Fruit fly (Drosophila melanogaster) whole organism, embryonic: ENCODE measurements around the gene Mettl2.

Experiments
- ATbp ChIP-seq: fragments of 200-800 bp; sonication (Bioruptor generic); optimal IDR thresholded peaks from 2 replicates; lab custom pipeline; 2017; ENCODE audit warnings: missing biosample characterization, mild to moderate bottlenecking, missing genetic modification characterization, missing genetic modification reagents
- Ada2b ChIP-seq: fragments of 200-800 bp; sonication (Bioruptor generic); IDR thresholded peaks from 2 replicates; pipeline ENCODE4 v1.3.6; 2022; ENCODE audit warnings: missing biosample characterization, missing genetic modification characterization
- Atf6 ChIP-seq: fragments of 200-800 bp; sonication (Bioruptor generic); IDR thresholded peaks from 2 replicates; pipeline ENCODE4 v1.3.6; 2022; ENCODE audit warnings: missing biosample characterization, missing genetic modification characterization
- Bgb ChIP-seq: fragments of 200-800 bp; sonication (Bioruptor generic); IDR thresholded peaks from 2 replicates; pipeline ENCODE4 v1.3.6; 2022; ENCODE audit warnings: missing biosample characterization, missing genetic modification characterization; ENCODE audit not compliant: partially characterized antibody
- CG11247 ChIP-seq: fragments of 200-800 bp; sonication (Bioruptor generic); IDR thresholded peaks from 2 replicates; pipeline ENCODE4 v1.3.6; 2022; ENCODE audit warnings: missing biosample characterization, missing genetic modification characterization
- CG13894 ChIP-seq: fragments of 200-800 bp; sonication (Bioruptor generic); optimal IDR thresholded peaks from 3 replicates; lab custom pipeline; 2018; ENCODE audit warnings: missing biosample characterization, mild to moderate bottlenecking, missing genetic modification characterization, moderate library complexity
- CG17186 ChIP-seq: fragments of 200-800 bp; sonication (Bioruptor generic); optimal IDR thresholded peaks from 3 replicates; lab custom pipeline; 2017; ENCODE audit warnings: missing biosample characterization, missing genetic modification reagents, missing genetic modification characterization
- CG2120 ChIP-seq: fragments of 200-800 bp; sonication (Bioruptor generic); optimal IDR thresholded peaks from 3 replicates; lab custom pipeline; 2016; ENCODE audit warnings: missing biosample characterization, missing genetic modification characterization
- CG30020 ChIP-seq: fragments of 200-800 bp; optimal IDR thresholded peaks from 2 replicates; lab custom pipeline; 2019; ENCODE audit warnings: missing biosample characterization, mild to moderate bottlenecking, missing genetic modification characterization, moderate library complexity
- CG31388 ChIP-seq: fragments of 200-800 bp; sonication (Bioruptor generic); optimal IDR thresholded peaks from 2 replicates; lab custom pipeline; 2016; ENCODE audit warnings: missing biosample characterization, missing genetic modification characterization
- CG33557 ChIP-seq: fragments of 200-800 bp; sonication (Bioruptor generic); optimal IDR thresholded peaks from 2 replicates; lab custom pipeline; 2019; ENCODE audit warnings: missing biosample characterization, mild to moderate bottlenecking, missing genetic modification characterization, moderate library complexity
- CG3838 ChIP-seq: fragments of 200-800 bp; sonication (Bioruptor generic); optimal IDR thresholded peaks from 3 replicates; lab custom pipeline; 2016; ENCODE audit warnings: missing biosample characterization, missing genetic modification characterization
- CG5245 ChIP-seq: fragments of 200-800 bp; sonication (Bioruptor generic); optimal IDR thresholded peaks from 3 replicates; lab custom pipeline; 2016; ENCODE audit warnings: missing biosample characterization, missing genetic modification characterization
- CG6175 ChIP-seq: fragments of 200-800 bp; sonication (Bioruptor generic); IDR thresholded peaks from 3 replicates; pipeline ENCODE4 v1.3.6; 2022; ENCODE audit warnings: missing biosample characterization, missing genetic modification characterization
- CG7372 ChIP-seq: fragments of 200-800 bp; sonication (Bioruptor generic); IDR thresholded peaks from 2 replicates; pipeline ENCODE4 v1.3.6; 2022; ENCODE audit warnings: missing biosample characterization, missing genetic modification characterization
- CG7987 ChIP-seq: fragments of 200-800 bp; sonication (Bioruptor generic); optimal IDR thresholded peaks from 2 replicates; lab custom pipeline; 2018; ENCODE audit warnings: missing biosample characterization, mild to moderate bottlenecking, missing genetic modification characterization, moderate library complexity
- CkIIα-i1 ChIP-seq: fragments of 200-800 bp; sonication (Bioruptor generic); IDR thresholded peaks from 2 replicates; pipeline ENCODE4 v1.3.6; 2022; ENCODE audit warnings: missing biosample characterization, missing genetic modification characterization
- D19A ChIP-seq: fragments of 200-800 bp; optimal IDR thresholded peaks from 3 replicates; lab custom pipeline; 2019; ENCODE audit warnings: missing biosample characterization, mild to moderate bottlenecking, missing genetic modification characterization, moderate library complexity
- Fer3 ChIP-seq: fragments of 200-800 bp; sonication (Bioruptor generic); optimal IDR thresholded peaks from 2 replicates; lab custom pipeline; 2018; ENCODE audit warnings: missing biosample characterization, mild to moderate bottlenecking, missing genetic modification characterization, moderate library complexity
- MBD-R2 ChIP-seq: fragments of 200-800 bp; sonication (Bioruptor generic); IDR thresholded peaks from 2 replicates; pipeline ENCODE4 v1.3.6; 2022; ENCODE audit warnings: missing biosample characterization, missing genetic modification characterization
- Mrtf ChIP-seq: fragments of 200-800 bp; sonication (Bioruptor generic); IDR thresholded peaks from 3 replicates; pipeline ENCODE4 v1.3.6; 2022; ENCODE audit warnings: missing biosample characterization, missing genetic modification characterization
- NC2β ChIP-seq: fragments of 200-800 bp; sonication (Bioruptor generic); optimal IDR thresholded peaks from 2 replicates; lab custom pipeline; 2016; ENCODE audit warnings: missing biosample characterization, missing genetic modification characterization
- Optix ChIP-seq: fragments of 200-800 bp; sonication (Bioruptor generic); IDR thresholded peaks from 3 replicates; pipeline ENCODE4 v1.3.6; 2022; ENCODE audit warnings: missing biosample characterization, missing genetic modification characterization
- Scr ChIP-seq: fragments of 200-800 bp; sonication (Bioruptor generic); IDR thresholded peaks from 2 replicates; pipeline ENCODE4 v1.3.6; 2022; ENCODE audit warnings: missing biosample characterization, missing genetic modification characterization; ENCODE audit not compliant: partially characterized antibody
- abd-A ChIP-seq: fragments of 200-800 bp; sonication (Bioruptor generic); optimal IDR thresholded peaks from 3 replicates; lab custom pipeline; 2019; ENCODE audit warnings: missing biosample characterization, mild to moderate bottlenecking, missing genetic modification characterization, moderate library complexity
- amos ChIP-seq: fragments of 200-800 bp; sonication (Bioruptor generic); IDR thresholded peaks from 2 replicates; pipeline ENCODE4 v1.3.6; 2022; ENCODE audit warnings: missing biosample characterization, missing genetic modification characterization; ENCODE audit not compliant: partially characterized antibody
- da ChIP-seq: fragments of 200-800 bp; sonication (Bioruptor generic); optimal IDR thresholded peaks from 2 replicates; lab custom pipeline; 2016; ENCODE audit warnings: missing biosample characterization, missing genetic modification characterization
- dm ChIP-seq: fragments of 200-800 bp; sonication (Bioruptor generic); optimal IDR thresholded peaks from 3 replicates; lab custom pipeline; 2016; ENCODE audit warnings: missing biosample characterization, missing genetic modification characterization
- emc ChIP-seq: fragments of 200-800 bp; sonication (Bioruptor generic); optimal IDR thresholded peaks from 2 replicates; lab custom pipeline; 2016; ENCODE audit warnings: missing biosample characterization, missing genetic modification characterization
- esg ChIP-seq: fragments of 200-800 bp; sonication (Bioruptor generic); conservative IDR thresholded peaks from 2 replicates; pipeline ENCODE4 v1.3.6; 2022; ENCODE audit warnings: missing biosample characterization, missing genetic modification characterization
- gem ChIP-seq: fragments of 200-800 bp; sonication (Bioruptor generic); optimal IDR thresholded peaks from 2 replicates; lab custom pipeline; 2019; ENCODE audit warnings: missing biosample characterization, mild to moderate bottlenecking, missing genetic modification characterization, moderate library complexity
- gfzf ChIP-seq: fragments of 200-800 bp; sonication (Bioruptor generic); optimal IDR thresholded peaks from 2 replicates; lab custom pipeline; 2016; ENCODE audit warnings: missing biosample characterization, mild to moderate bottlenecking, missing genetic modification characterization, moderate library complexity
- grn ChIP-seq: fragments of 200-800 bp; sonication (Bioruptor generic); optimal IDR thresholded peaks from 3 replicates; lab custom pipeline; 2017; ENCODE audit warnings: missing biosample characterization, missing genetic modification characterization
- hth ChIP-seq: fragments of >200 bp; optimal IDR thresholded peaks from 2 replicates; lab custom pipeline; 2017; ENCODE audit warnings: inconsistent platforms
- jing ChIP-seq: fragments of 200-800 bp; sonication (Bioruptor generic); optimal IDR thresholded peaks from 2 replicates; lab custom pipeline; 2018; ENCODE audit warnings: missing biosample characterization, mild to moderate bottlenecking, missing genetic modification characterization
- ken ChIP-seq: fragments of 200-800 bp; sonication (Bioruptor generic); IDR thresholded peaks from 3 replicates; pipeline ENCODE4 v1.3.6; 2022; ENCODE audit warnings: missing biosample characterization, missing genetic modification characterization
- knrl ChIP-seq: fragments of 200-800 bp; sonication (Bioruptor generic); IDR thresholded peaks from 3 replicates; pipeline ENCODE4 v1.3.6; 2022; ENCODE audit warnings: missing biosample characterization, missing genetic modification characterization; ENCODE audit not compliant: partially characterized antibody
- lilli ChIP-seq: fragments of 200-800 bp; sonication (Bioruptor generic); optimal IDR thresholded peaks from 3 replicates; lab custom pipeline; 2016; ENCODE audit warnings: missing biosample characterization, missing genetic modification characterization
- lov ChIP-seq, 2 experiments: fragments of 200-800 bp in 1 of 2; fragments of >200 bp in 1 of 2; sonication (Bioruptor generic) in 1 of 2; IDR thresholded peaks in 1 of 2; optimal IDR thresholded peaks in 1 of 2; 2 replicates in 1 of 2; 3 replicates in 1 of 2; pipeline versions ENCODE4 v1.3.6 to Lab custom; 2017 to 2022; ENCODE audit warnings: missing biosample characterization in 1 of 2, missing genetic modification characterization in 1 of 2
- nmo ChIP-seq: fragments of 200-800 bp; sonication (Bioruptor generic); optimal IDR thresholded peaks from 2 replicates; lab custom pipeline; 2018; ENCODE audit warnings: missing biosample characterization, mild to moderate bottlenecking, missing genetic modification characterization, moderate library complexity
- p53 ChIP-seq: fragments of 200-800 bp; sonication (Bioruptor generic); optimal IDR thresholded peaks from 2 replicates; lab custom pipeline; 2016; ENCODE audit warnings: missing biosample characterization, missing genetic modification characterization
- peb ChIP-seq: fragments of 200-800 bp; sonication (Bioruptor generic); IDR thresholded peaks from 2 replicates; pipeline ENCODE4 v1.3.6; 2022; ENCODE audit warnings: missing biosample characterization, missing genetic modification characterization
- psq ChIP-seq: fragments of 200-800 bp; sonication (Bioruptor generic); optimal IDR thresholded peaks from 2 replicates; lab custom pipeline; 2017; ENCODE audit warnings: missing biosample characterization, missing genetic modification characterization
- row ChIP-seq: fragments of 200-800 bp; sonication (Bioruptor generic); IDR thresholded peaks from 3 replicates; pipeline ENCODE4 v1.3.6; 2022; ENCODE audit warnings: missing biosample characterization, missing genetic modification characterization
- seq ChIP-seq: fragments of 200-800 bp; sonication (Bioruptor generic); IDR thresholded peaks from 2 replicates; pipeline ENCODE4 v1.3.6; 2022; ENCODE audit warnings: missing biosample characterization, missing genetic modification characterization
- sr ChIP-seq: fragments of 200-800 bp; sonication (Bioruptor generic); IDR thresholded peaks from 3 replicates; pipeline ENCODE4 v1.3.6; 2022; ENCODE audit warnings: missing biosample characterization, missing genetic modification characterization
- ttk ChIP-seq: fragments of 200-800 bp; sonication (Bioruptor generic); IDR thresholded peaks from 2 replicates; pipeline ENCODE4 v2.1.2; 2022; ENCODE audit warnings: missing biosample characterization, missing genetic modification characterization
- tup ChIP-seq: fragments of 200-800 bp; sonication (Bioruptor generic); optimal IDR thresholded peaks from 2 replicates; lab custom pipeline; 2016; ENCODE audit warnings: missing biosample characterization, mild to moderate bottlenecking, missing genetic modification characterization, moderate library complexity
- vnd ChIP-seq: fragments of 200-800 bp; sonication (Bioruptor generic); IDR thresholded peaks from 3 replicates; pipeline ENCODE4 v1.3.6; 2022; ENCODE audit warnings: missing biosample characterization, missing genetic modification characterization; ENCODE audit not compliant: partially characterized antibody

The Mettl2 gene

dm6 chr3L:1629064-1629777 lies 9.8 kb downstream of the Mettl2 start, which contains the start of gene GC (continued):
- TF ChIP-seq vnd (GFP tag; lab: Robert Waterston, UW) (no peak), CG30020 (no peak), psq (GFP tag; lab: Kevin White, UChicago) (no peak), hth (lab: Kevin White, UChicago) (no peak), CG17186 (GFP tag; lab: Kevin White, UChicago) (no peak), grn (no peak), MBD-R2 (no peak), Optix (GFP tag; lab: Robert Waterston, UW) (no peak), row (GFP tag; lab: Robert Waterston, UW) (peak; percentile 75), gfzf (GFP tag; lab: Kevin White, UChicago) (no peak), CG11247 (GFP tag; lab: Robert Waterston, UW) (no peak), Fer3 (no peak), p53 (GFP tag; lab: Kevin White, UChicago) (no peak), Scr (GFP tag; lab: Robert Waterston, UW) (no peak), lov (optimal IDR thresholded peaks at IDR 0.05; lab: Kevin White, UChicago) (no peak), lov (GFP tag; IDR thresholded peaks at IDR 0.05; lab: Robert Waterston, UW) (no peak), peb (GFP tag; lab: Robert Waterston, UW) (no peak), CG13894 (tag; lab: Kevin White, UChicago) (no peak), amos (GFP tag; lab: Robert Waterston, UW) (no peak), gem (tag; lab: Kevin White, UChicago) (no peak), CG7987 (GFP tag; lab: Kevin White, UChicago) (no peak), CG33557 (no peak), esg (GFP tag; lab: Robert Waterston, UW) (peak; percentile 32; the same call in 1 of the 2 replicates), CG3838 (GFP tag; lab: Kevin White, UChicago) (no peak), CkIIα-i1 (GFP tag; lab: Robert Waterston, UW) (no peak), CG31388 (GFP tag; lab: Kevin White, UChicago) (no peak), lilli (GFP tag; lab: Kevin White, UChicago) (peak; percentile 49), ttk (GFP tag; lab: Robert Waterston, UW) (no peak), CG6175 (GFP tag; lab: Robert Waterston, UW) (no peak), ken (GFP tag; lab: Robert Waterston, UW) (0 out of 3 replicates have a peak, but pooled peaks have one; percentile 22), CG5245 (GFP tag; lab: Kevin White, UChicago) (no peak), sr (GFP tag; lab: Robert Waterston, UW) (no peak), tup (no peak), Ada2b (GFP tag; lab: Robert Waterston, UW) (no peak), ATbp (no peak), jing (GFP tag; lab: Kevin White, UChicago) (no peak), dm (no peak), nmo (GFP tag; lab: Kevin White, UChicago) (no peak), Mrtf (0 out of 3 replicates have a peak, but pooled peaks have one; percentile 21)

dm6 chr3L:1628176-1628866 lies 10.7 kb downstream of the Mettl2 start, which contains the start of gene CG13928:
Gene CG13928, minus strand, starts transcription at chr3L:1628377.
- TF ChIP-seq da (GFP tag; lab: Kevin White, UChicago) (no peak), abd-A (peak; percentile 14), Bgb (GFP tag; lab: Robert Waterston, UW) (peak; percentile 69; the same call in 1 of the 2 replicates), CG2120 (peak; percentile 10), knrl (GFP tag; lab: Robert Waterston, UW) (0 out of 3 replicates have a peak, but pooled peaks have one; percentile 11), Atf6 (GFP tag; lab: Robert Waterston, UW) (0 out of 2 replicates have a peak, but pooled peaks have one; percentile 5), CG7372 (no peak), NC2β (GFP tag; lab: Kevin White, UChicago) (no peak), ttk (GFP tag; lab: Robert Waterston, UW) (0 out of 2 replicates have a peak, but pooled peaks have one; percentile 17), seq (peak; percentile 75; the same call in 1 of the 2 replicates), row (GFP tag; lab: Robert Waterston, UW) (peak; percentile 62), emc (no peak), D19A (tag; lab: Kevin White, UChicago) (no peak)
